Worm (Caenorhabditis elegans) whole organism, L3 larva: ENCODE results near the gene oga-1.

Source experiments
- ZK546.5 ChIP-seq: sonication (generic microtip); optimal IDR thresholded peaks from 2 replicates; lab custom pipeline; 2017; ENCODE audit warnings: missing biosample characterization, missing genetic modification characterization
- ceh-28 ChIP-seq: fragments of 150-350 bp; optimal IDR thresholded peaks from 2 replicates; lab custom pipeline; 2014; ENCODE audit warnings: missing biosample characterization, missing genetic modification reagents, missing genetic modification characterization
- ceh-9 ChIP-seq: sonication (generic microtip); optimal IDR thresholded peaks from 2 replicates; lab custom pipeline; 2018; ENCODE audit warnings: missing biosample characterization, missing genetic modification characterization
- elt-2 ChIP-seq: sonication (generic microtip); optimal IDR thresholded peaks from 2 replicates; lab custom pipeline; 2016; ENCODE audit warnings: missing genetic modification reagents, mild to moderate bottlenecking, missing genetic modification characterization, missing compliant biosample characterization
- elt-3 ChIP-seq, 3 experiments: fragments of 150-350 bp in 1 of 3; sonication (generic microtip) in 2 of 3; optimal IDR thresholded peaks; 2 replicates in 2 of 3; 4 replicates in 1 of 3; lab custom pipeline; 2014 to 2017; ENCODE audit warnings: missing biosample characterization in 3 of 3, missing genetic modification characterization in 3 of 3
- jun-1 ChIP-seq: fragments of 150-350 bp; optimal IDR thresholded peaks from 2 replicates; lab custom pipeline; 2014; ENCODE audit warnings: missing biosample characterization, missing genetic modification reagents, missing genetic modification characterization
- lin-15B ChIP-seq: fragments of 150-350 bp; optimal IDR thresholded peaks from 2 replicates; lab custom pipeline; 2014; ENCODE audit warnings: missing biosample characterization, missing genetic modification characterization
- nhr-28 ChIP-seq: fragments of 150-350 bp; optimal IDR thresholded peaks from 2 replicates; lab custom pipeline; 2014; ENCODE audit warnings: missing biosample characterization, missing genetic modification characterization
- nhr-76 ChIP-seq: fragments of 150-350 bp; sonication (generic microtip); optimal IDR thresholded peaks from 5 replicates; lab custom pipeline; 2014; ENCODE audit warnings: missing biosample characterization, missing genetic modification characterization
- nhr-77 ChIP-seq: fragments of 150-350 bp; optimal IDR thresholded peaks from 2 replicates; lab custom pipeline; 2014; ENCODE audit warnings: missing biosample characterization, missing genetic modification characterization
- pha-4 ChIP-seq: fragments of 150-350 bp; optimal IDR thresholded peaks from 2 replicates; lab custom pipeline; 2014; ENCODE audit warnings: missing biosample characterization, missing genetic modification reagents, missing genetic modification characterization

DNA sequence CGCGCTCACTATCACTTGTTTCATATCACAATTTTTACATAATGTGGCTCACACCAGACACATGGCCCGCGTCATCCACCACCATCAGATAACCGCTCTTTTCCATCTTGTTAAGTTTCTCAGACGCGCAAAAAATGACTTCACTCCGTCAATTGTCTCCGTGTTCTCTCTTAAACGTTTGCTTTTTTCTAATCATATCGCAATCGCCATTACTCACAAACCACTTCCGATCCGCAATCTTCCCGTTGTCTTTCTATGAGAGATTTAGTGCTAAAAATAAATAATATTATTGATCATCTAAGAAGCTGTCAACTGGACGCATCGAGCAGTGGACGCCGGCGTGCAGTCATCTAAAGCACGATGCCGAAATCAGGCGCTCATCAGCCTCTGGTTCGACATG, 43.8 kb downstream of the oga-1 start, which contains the start of gene tmc-2:
- TF ChIP-seq ZK546.5 (tag; lab: Kevin White, UChicago) (no peak), lin-15B (tag; lab: Kevin White, UChicago) (no peak), elt-2 (no peak), jun-1 (tag; lab: Kevin White, UChicago) (no peak), nhr-76 (no peak), ceh-28 (tag; lab: Kevin White, UChicago) (no peak), ceh-9 (tag; lab: Kevin White, UChicago) (no peak), nhr-77 (tag; lab: Kevin White, UChicago) (no peak), pha-4 (tag; lab: Kevin White, UChicago) (no peak), elt-3 (tag; optimal IDR thresholded peaks at IDR 0.05; lab: Kevin White, UChicago) (no peak), nhr-28 (tag; lab: Kevin White, UChicago) (no peak)
